Fruit fly (Drosophila melanogaster): Measurements from ENCODE around the gene acj6.

acj6 gene

dm6 chrX:15308456-15308954, 70.4 kb downstream of the acj6 start:
- no peak for TF ChIP-seq noc (tag; optimal IDR thresholded peaks at IDR 0.05)

DNA sequence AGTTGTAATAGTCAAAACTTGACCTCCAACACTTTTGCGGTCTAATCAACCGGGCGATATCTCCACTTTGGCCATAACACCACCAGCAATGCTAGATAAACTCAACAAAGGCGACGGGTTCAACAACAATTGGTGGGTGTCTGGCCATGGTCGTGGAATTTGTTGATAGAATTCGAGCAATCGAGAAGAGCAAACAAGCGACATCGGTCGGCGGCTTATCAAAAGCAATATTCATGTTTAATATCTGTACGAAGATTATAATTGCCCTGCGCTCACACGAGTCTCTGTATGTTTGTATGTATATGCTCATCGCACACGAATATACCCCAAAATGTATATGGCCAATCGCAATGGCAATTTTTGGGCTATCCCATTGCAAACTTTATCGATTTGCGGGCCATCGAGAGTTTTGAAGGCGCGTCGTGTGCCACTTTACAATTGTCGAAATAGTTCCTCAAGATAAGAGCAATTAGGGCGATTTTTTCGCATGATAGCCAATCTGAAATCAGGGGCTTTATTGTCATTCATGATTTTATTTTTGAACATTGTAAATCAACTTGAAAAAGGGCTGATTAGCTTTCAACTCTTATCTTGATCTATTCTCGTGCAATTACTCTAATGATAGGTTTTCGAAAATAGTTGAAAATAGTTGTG, 71.3 kb downstream of the acj6 start:
- TF ChIP-seq noc (tag; optimal IDR thresholded peaks at IDR 0.05) = no peak

DNA sequence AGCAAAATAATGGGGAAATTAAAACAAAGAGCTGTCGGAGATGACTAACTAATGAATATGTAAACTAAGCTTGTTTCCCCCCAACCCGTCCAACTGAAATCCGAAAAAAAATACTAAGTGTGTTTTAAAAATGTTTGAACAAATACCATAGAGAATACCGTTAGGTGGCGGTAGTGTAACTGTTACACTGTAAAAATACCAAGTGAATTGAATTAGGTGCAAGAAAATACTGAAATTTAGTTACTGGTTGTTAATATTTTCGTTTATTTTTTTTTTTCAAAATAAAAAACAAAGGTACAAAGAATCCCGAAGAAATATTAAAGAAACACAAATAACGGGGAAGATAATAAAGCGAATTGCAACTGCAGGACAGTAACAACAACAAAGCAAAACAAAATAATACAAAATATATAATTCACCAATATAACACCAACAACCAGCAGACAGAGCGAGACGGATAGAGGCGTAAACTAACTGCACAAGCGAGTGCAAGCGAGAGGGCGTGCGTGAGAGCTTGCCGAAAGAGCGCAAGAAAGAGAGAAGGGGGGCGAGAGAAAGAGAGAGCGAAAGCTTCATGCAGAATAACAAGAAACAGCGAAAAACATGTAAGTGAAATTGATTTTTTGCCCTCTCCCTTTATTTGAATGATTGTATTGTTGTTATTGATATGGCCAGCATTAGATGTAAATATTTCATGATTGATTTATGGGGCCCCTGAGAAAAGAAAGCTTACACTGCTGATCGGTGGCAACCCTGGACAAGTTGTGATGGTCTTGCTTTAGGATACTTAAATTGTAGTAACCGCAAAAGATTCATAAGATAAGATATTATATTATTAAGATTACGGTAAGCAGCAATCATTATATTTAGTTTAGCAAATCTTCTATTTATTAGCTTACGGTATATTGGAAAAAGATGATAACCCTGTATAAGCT, 72.6 kb downstream of the acj6 start:
- no peak for TF ChIP-seq noc (tag; optimal IDR thresholded peaks at IDR 0.05)

- peak; percentile 5 for TF ChIP-seq noc (tag; optimal IDR thresholded peaks at IDR 0.05)
Observed at dm6 chrX:15304211-15304610, 74.7 kb downstream of the acj6 start.

- TF ChIP-seq noc (tag; optimal IDR thresholded peaks at IDR 0.05) = no peak
Observed at dm6 chrX:15303176-15304115, 75.4 kb downstream of the acj6 start.

DNA sequence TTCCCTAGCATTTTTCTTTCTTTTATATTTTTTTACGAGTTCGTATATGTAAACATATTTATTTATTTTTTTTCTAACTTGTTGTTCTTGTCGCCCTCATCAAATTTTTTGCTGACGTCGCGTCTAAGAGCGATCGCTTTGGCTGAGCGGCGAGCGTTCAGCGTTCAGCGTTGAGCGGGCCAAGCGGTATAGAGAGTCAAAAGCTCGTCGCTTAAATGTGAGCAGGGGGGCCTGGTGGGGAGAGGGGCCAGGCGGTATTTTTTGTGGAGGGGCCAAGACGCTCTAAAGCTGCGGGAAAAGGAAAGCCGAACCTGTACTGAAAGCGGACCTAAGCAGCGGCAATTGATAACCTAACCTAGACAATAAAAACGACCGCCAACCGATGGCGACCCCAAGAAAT, 77.7 kb downstream of the acj6 start:
- TF ChIP-seq noc (tag; optimal IDR thresholded peaks at IDR 0.05) = no peak

Measured in whole organism, larva.